Fruit fly (Drosophila melanogaster) whole organism, embryonic: Measurements from ENCODE around the gene Ir94d.

Experiments used
- CG17361 ChIP-seq: fragments of 200-800 bp; sonication (Bioruptor generic); IDR thresholded peaks from 3 replicates; pipeline ENCODE4 v1.3.6; 2022; ENCODE audit warnings: missing biosample characterization, missing genetic modification characterization
- CG2120 ChIP-seq: fragments of 200-800 bp; sonication (Bioruptor generic); optimal IDR thresholded peaks from 3 replicates; lab custom pipeline; 2016; ENCODE audit warnings: missing biosample characterization, missing genetic modification characterization
- CG3726 ChIP-seq: fragments of 200-800 bp; sonication (Bioruptor generic); IDR thresholded peaks from 3 replicates; pipeline ENCODE4, ENCODE4 v1.3.6; 2022; ENCODE audit warnings: missing biosample characterization, missing genetic modification characterization
- CG42726 ChIP-seq: fragments of 200-800 bp; sonication (Bioruptor generic); IDR thresholded peaks from 2 replicates; pipeline ENCODE4 v1.3.6; 2022; ENCODE audit warnings: missing biosample characterization, missing genetic modification characterization; ENCODE audit not compliant: partially characterized antibody
- CTCF ChIP-seq: fragments of 200-800 bp; sonication (Bioruptor generic); optimal IDR thresholded peaks from 2 replicates; lab custom pipeline; 2017; ENCODE audit warnings: missing biosample characterization, mild to moderate bottlenecking, missing genetic modification characterization, moderate library complexity
- MESR4 ChIP-seq: fragments of 200-800 bp; sonication (Bioruptor generic); optimal IDR thresholded peaks from 2 replicates; lab custom pipeline; 2018; ENCODE audit warnings: missing biosample characterization, mild to moderate bottlenecking, missing genetic modification characterization, moderate library complexity
- Pdp1 ChIP-seq, 2 experiments: fragments of 200-800 bp; sonication (Bioruptor generic); optimal IDR thresholded peaks; 3 replicates each; lab custom pipeline; 2016; ENCODE audit warnings: missing biosample characterization in 2 of 2, missing genetic modification characterization in 2 of 2, mild to moderate bottlenecking in 1 of 2, moderate library complexity in 1 of 2
- croc ChIP-seq: fragments of 200-800 bp; sonication (Bioruptor generic); conservative IDR thresholded peaks from 3 replicates; pipeline ENCODE4 v1.3.6; 2022; ENCODE audit warnings: missing biosample characterization, missing genetic modification characterization
- pan ChIP-seq, 4 experiments: fragments of >200 bp in 3 of 4; fragments of 200-800 bp in 1 of 4; sonication (Bioruptor generic) in 1 of 4; optimal IDR thresholded peaks in 3 of 4; IDR thresholded peaks in 1 of 4; 2 replicates each; pipeline versions ENCODE4 v1.3.6 to Lab custom; 2017 to 2022; ENCODE audit warnings: missing biosample characterization in 2 of 4, missing genetic modification characterization in 2 of 4, mixed read lengths in 1 of 4

DNA sequence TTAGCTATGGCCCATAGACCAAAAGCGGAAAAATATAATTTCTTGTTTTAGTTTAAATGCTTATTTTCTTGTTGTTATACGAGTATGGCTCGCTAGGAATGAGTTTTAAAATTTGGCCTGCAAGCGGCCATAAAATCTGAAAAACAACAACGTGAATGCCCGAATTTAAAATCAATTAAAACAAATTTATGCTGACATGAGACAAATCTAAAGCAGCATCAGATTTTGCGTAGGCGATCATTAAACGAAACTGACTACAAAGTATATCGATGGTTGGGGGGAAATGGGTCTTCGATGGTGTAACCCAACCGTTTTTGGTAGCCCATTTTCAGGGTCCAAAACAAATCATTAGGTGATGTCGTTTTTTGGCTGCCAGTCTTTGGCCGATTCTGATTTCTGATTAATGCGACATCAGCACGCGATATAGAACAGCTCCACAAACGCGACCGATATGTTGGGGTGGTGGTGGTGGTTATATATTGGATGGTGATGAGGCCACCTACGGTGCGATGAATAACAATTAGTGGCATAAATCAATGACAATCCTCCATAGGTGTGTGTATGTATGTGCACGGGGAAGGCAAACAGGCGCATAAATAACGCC lies 35.7 kb downstream of the Ir94d start:
- TF ChIP-seq Pdp1 (GFP tag; optimal IDR thresholded peaks at IDR 0.05; lab: Kevin White, UChicago) (no peak), CG3726 (GFP tag; lab: Robert Waterston, UW) (no peak), CG42726 (no peak), CTCF (GFP tag; lab: Kevin White, UChicago) (no peak), MESR4 (GFP tag; lab: Kevin White, UChicago) (no peak), croc (GFP tag; lab: Robert Waterston, UW) (no peak), pan (optimal IDR thresholded peaks at IDR 0.05; lab: Kevin White, UChicago) (no peak), pan (GFP tag; optimal IDR thresholded peaks at IDR 0.05 in 1 of 2, IDR thresholded peaks at IDR 0.05 in 1 of 2) (no peak), CG2120 (GFP tag; lab: Kevin White, UChicago) (no peak), CG17361 (GFP tag; lab: Robert Waterston, UW) (no peak)
